Fruit fly (Drosophila melanogaster): ENCODE measurements around the gene CtIP.

The CtIP gene

DNA sequence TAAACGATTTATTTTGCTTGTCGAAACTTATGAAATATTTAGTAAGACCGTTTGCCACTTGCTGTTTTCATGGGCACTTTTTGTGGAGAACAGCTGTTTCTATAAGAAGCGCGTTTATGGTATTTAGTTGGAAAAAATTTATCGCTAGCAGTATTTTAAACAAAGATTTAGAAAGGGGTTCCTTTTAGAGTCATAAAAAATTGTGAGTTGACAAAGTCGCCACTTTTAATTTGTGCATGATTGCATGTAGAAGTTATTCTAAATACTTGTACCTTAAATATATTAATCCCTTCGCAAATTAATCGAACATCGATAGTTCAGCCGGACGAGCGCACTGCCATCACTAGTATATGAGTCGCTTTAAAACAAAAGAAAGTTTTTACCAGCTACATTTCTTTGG lies 3.8 kb upstream of the CtIP start, which contains the start of the genes Las and Psn (continued):
- TF ChIP-seq CG3407 (GFP tag; optimal IDR thresholded peaks at IDR 0.05) (no peak), p53 (GFP tag; optimal IDR thresholded peaks at IDR 0.05) (no peak), Eip74EF (GFP tag; optimal IDR thresholded peaks at IDR 0.05) (no peak), al (GFP tag; IDR thresholded peaks at IDR 0.05) (no peak), gsb (GFP tag; IDR thresholded peaks at IDR 0.05) (no peak), pb (GFP tag; optimal IDR thresholded peaks at IDR 0.05) (no peak), sens-2 (GFP tag; IDR thresholded peaks at IDR 0.05) (no peak), caup (GFP tag; optimal IDR thresholded peaks at IDR 0.05; ENCODE audit: severe bottlenecking) (no peak), CG33213 (GFP tag; optimal IDR thresholded peaks at IDR 0.05) (peak; percentile 33), CG9437 (GFP tag; optimal IDR thresholded peaks at IDR 0.05) (no peak), Stat92E (GFP tag; optimal IDR thresholded peaks at IDR 0.05) (no peak), Med (GFP tag) (peak; percentile 90), HLH3B (GFP tag; IDR thresholded peaks at IDR 0.05) (no peak), Doc2 (GFP tag; IDR thresholded peaks at IDR 0.05) (no peak), amos (GFP tag; IDR thresholded peaks at IDR 0.05; ENCODE audit: partially characterized antibody) (peak; percentile 54), ato (GFP tag; IDR thresholded peaks at IDR 0.05; ENCODE audit: partially characterized antibody) (0 out of 2 replicates have a peak, but pooled peaks have one; percentile 40), Dip2 (GFP tag; IDR thresholded peaks at IDR 0.05) (no peak), oc (tag; optimal IDR thresholded peaks at IDR 0.05) (peak; percentile 20), CG10959 (GFP tag; IDR thresholded peaks at IDR 0.05) (no peak), lilli (GFP tag; optimal IDR thresholded peaks at IDR 0.05) (peak; percentile 44), ken (GFP tag; IDR thresholded peaks at IDR 0.05) (no peak), CG13894 (tag; optimal IDR thresholded peaks at IDR 0.05) (no peak), gcm2 (GFP tag; optimal IDR thresholded peaks at IDR 0.05) (no peak), danr (GFP tag; IDR thresholded peaks at IDR 0.05) (no peak), BEAF-32 (GFP tag; optimal IDR thresholded peaks at IDR 0.05) (peak; percentile 76), CG12299 (tag; optimal IDR thresholded peaks at IDR 0.05) (no peak), Hsf (GFP tag; optimal IDR thresholded peaks at IDR 0.05) (peak; percentile 18), stwl (tag; optimal IDR thresholded peaks at IDR 0.05) (peak; percentile 66), CG12659 (GFP tag; optimal IDR thresholded peaks at IDR 0.05) (peak; percentile 56), bbx (GFP tag; IDR thresholded peaks at IDR 0.05; ENCODE audit: partially characterized antibody) (0 out of 2 replicates have a peak, but pooled peaks have one; percentile 16), D19B (GFP tag; optimal IDR thresholded peaks at IDR 0.05) (no peak), CG15514 (GFP tag; optimal IDR thresholded peaks at IDR 0.05) (peak; percentile 20), CG4730 (GFP tag; IDR thresholded peaks at IDR 0.05) (no peak), CG12236 (GFP tag; optimal IDR thresholded peaks at IDR 0.05) (no peak), luna (GFP tag; optimal IDR thresholded peaks at IDR 0.05) (no peak), CG16779 (GFP tag; IDR thresholded peaks at IDR 0.05) (no peak), pnt (GFP tag; optimal IDR thresholded peaks at IDR 0.05) (no peak), stc (GFP tag; IDR thresholded peaks at IDR 0.05) (no peak), unpg (GFP tag; optimal IDR thresholded peaks at IDR 0.05) (no peak), Sry-δ (GFP tag; optimal IDR thresholded peaks at IDR 0.05) (peak; percentile 89), CG14441 (GFP tag; IDR thresholded peaks at IDR 0.05) (no peak), CG9727 (GFP tag; optimal IDR thresholded peaks at IDR 0.05) (no peak), CG10431 (GFP tag; optimal IDR thresholded peaks at IDR 0.05) (no peak), HLH54F (GFP tag; optimal IDR thresholded peaks at IDR 0.05) (no peak), pan (optimal IDR thresholded peaks at IDR 0.05) (no peak), pan (GFP tag; optimal IDR thresholded peaks at IDR 0.05 in 1 of 2, IDR thresholded peaks at IDR 0.05 in 1 of 2) (no peak), Camta (GFP tag; optimal IDR thresholded peaks at IDR 0.05) (no peak), CG8765 (GFP tag; IDR thresholded peaks at IDR 0.05) (no peak), run (tag; optimal IDR thresholded peaks at IDR 0.05) (no peak), scrt (GFP tag; optimal IDR thresholded peaks at IDR 0.05) (no peak), nmo (GFP tag; optimal IDR thresholded peaks at IDR 0.05) (peak; percentile 48)
